Worm (Caenorhabditis elegans) whole organism, L2 larva: ENCODE measurements around the gene srh-95.

Source experiments
- aly-2 ChIP-seq: fragments of 150-350 bp; optimal IDR thresholded peaks from 2 replicates; lab custom pipeline; 2014; ENCODE audit warnings: missing biosample characterization, missing genetic modification characterization
- ama-1 ChIP-seq: fragments of 150-350 bp; optimal IDR thresholded peaks from 2 replicates; lab custom pipeline; 2018; ENCODE audit warnings: inconsistent platforms
- crh-2 ChIP-seq: sonication (generic microtip); optimal IDR thresholded peaks from 2 replicates; lab custom pipeline; 2017; ENCODE audit warnings: missing biosample characterization, missing genetic modification characterization
- fos-1 ChIP-seq: fragments of 150-350 bp; optimal IDR thresholded peaks from 2 replicates; lab custom pipeline; 2014; ENCODE audit warnings: missing biosample characterization, missing genetic modification characterization
- nhr-10 ChIP-seq: sonication (generic microtip); optimal IDR thresholded peaks from 2 replicates; lab custom pipeline; 2017; ENCODE audit warnings: missing biosample characterization, missing genetic modification characterization
- nhr-11 ChIP-seq: fragments of 150-350 bp; optimal IDR thresholded peaks from 2 replicates; lab custom pipeline; 2014; ENCODE audit warnings: missing biosample characterization, missing genetic modification characterization
- nhr-23 ChIP-seq: fragments of 150-350 bp; optimal IDR thresholded peaks from 2 replicates; lab custom pipeline; 2014; ENCODE audit warnings: missing biosample characterization, missing genetic modification reagents, missing genetic modification characterization
- zag-1 ChIP-seq: fragments of 150-350 bp; optimal IDR thresholded peaks from 2 replicates; lab custom pipeline; 2014; ENCODE audit warnings: missing biosample characterization, missing genetic modification characterization
- ztf-11 ChIP-seq: sonication (generic microtip); optimal IDR thresholded peaks from 2 replicates; lab custom pipeline; 2017; ENCODE audit warnings: missing biosample characterization, missing genetic modification characterization

- TF ChIP-seq nhr-11 (no peak), nhr-10 (tag; lab: Kevin White, UChicago) (no peak), crh-2 (tag; lab: Kevin White, UChicago) (no peak), ama-1 (no peak), aly-2 (tag; lab: Kevin White, UChicago) (no peak), fos-1 (no peak), ztf-11 (no peak), nhr-23 (no peak), zag-1 (tag; lab: Kevin White, UChicago) (no peak)
These were observed 39.1 kb downstream of the srh-95 start, which contains the start of gene F28G4.4 for ce11 chrV:16285794-16286193.
